Worm (Caenorhabditis elegans) whole organism, L4/young adult: ENCODE data around the gene Y105C5B.5.

Experiments
- W03F9.2 ChIP-seq: fragments of 150-350 bp; optimal IDR thresholded peaks from 2 replicates; lab custom pipeline; 2014; ENCODE audit warnings: missing biosample characterization, missing genetic modification characterization
- dao-5 ChIP-seq: sonication (generic microtip); optimal IDR thresholded peaks from 2 replicates; lab custom pipeline; 2016; ENCODE audit warnings: missing genotype, missing genetic modification characterization, moderate library complexity, missing compliant biosample characterization
- him-1 ChIP-seq: sonication (generic microtip); optimal IDR thresholded peaks from 2 replicates; lab custom pipeline; 2016; ENCODE audit warnings: missing genotype, missing genetic modification reagents, missing genetic modification characterization, missing compliant biosample characterization

Y105C5B.5 gene

DNA sequence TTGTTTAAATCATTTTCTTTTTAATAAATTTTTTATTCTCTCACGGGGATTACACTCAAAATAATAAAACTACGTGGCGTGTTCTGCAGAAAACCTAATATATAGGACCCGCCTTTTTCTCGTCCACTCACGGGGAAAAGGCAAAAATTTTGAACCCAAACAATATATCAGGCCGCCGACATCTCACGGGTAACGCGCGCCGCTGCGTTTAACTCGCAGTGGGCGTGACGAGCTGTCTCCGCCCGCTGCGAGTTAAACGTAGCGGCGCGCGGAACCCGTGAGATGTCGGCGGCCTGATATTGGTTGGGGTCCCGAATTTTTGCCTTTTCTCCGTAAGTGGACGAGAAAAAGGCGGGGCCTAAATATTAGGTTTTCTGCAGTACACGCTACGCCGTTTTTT lies 39.5 kb downstream of the Y105C5B.5 start:
- TF ChIP-seq him-1 (no peak), dao-5 (tag; lab: Kevin White, UChicago) (no peak), W03F9.2 (tag; lab: Kevin White, UChicago) (no peak)

- TF ChIP-seq dao-5 (tag; lab: Kevin White, UChicago) (no peak), him-1 (no peak), W03F9.2 (tag; lab: Kevin White, UChicago) (no peak)
Measured at ce11 chrIV:15853820-15854426, 47.1 kb downstream of the Y105C5B.5 start.

DNA sequence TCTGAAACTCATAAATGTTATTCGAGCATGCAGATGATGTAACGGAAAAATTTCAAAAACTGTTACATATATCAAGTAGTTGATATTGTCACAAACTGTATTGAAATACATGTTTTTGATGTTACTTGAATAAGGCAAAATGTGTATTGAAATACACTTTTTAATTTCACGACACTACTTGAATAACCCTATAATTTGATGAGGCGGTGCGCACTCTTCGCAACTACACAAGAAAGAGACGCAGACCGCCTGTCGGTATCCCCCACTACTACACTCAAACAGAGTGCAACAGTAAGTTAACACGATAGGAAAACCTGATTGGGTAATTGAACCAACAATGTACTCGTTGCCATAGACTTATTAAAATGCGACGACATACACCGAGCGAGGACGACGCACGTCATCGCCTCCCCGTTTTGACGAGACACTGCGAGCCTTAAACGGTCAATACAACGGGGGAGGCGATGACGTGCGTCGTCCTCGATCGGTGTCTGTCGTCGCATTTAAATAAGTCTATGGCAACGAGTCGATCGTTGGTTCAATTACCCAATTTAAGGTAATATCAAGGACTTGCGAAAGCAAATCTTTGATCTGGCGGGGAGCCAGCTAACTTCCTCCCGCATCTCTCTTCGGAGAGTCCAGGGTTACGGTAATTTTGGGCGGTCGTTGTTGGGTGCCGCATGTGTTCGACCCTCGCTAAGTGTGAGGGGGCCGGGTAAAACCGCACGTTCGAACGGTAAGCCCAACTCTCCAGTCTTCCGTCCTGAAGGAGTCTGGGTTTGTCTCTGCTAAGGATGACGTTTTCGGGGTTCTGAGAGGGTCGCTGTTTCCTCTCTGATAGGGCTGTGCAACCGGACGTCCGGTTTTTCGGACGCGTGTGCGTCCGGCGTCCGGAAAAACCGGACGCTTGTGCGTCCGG lies 47.9 kb downstream of the Y105C5B.5 start:
- TF ChIP-seq dao-5 (tag; lab: Kevin White, UChicago) (no peak), him-1 (no peak), W03F9.2 (tag; lab: Kevin White, UChicago) (no peak)

DNA sequence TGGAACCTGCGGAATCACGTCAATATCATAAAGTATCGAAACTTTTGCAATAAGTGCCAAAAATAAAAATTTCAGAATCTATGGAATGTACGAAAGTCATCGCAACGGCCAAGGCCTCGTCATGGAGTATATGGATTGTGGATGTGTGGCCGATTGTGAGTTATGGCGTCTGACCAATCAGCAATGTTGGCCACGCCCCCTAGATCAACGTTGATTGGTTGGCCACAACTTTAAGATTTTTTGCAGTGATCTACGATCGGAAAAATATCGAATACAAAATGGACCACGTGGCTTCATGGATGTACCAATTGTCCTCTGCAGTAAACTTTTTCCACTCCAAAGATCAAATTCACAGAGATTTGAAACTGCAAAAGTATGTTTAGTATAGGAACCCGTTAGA lies 50.4 kb downstream of the Y105C5B.5 start:
- no peak for TF ChIP-seq W03F9.2 (tag; lab: Kevin White, UChicago)
- TF ChIP-seq dao-5 (tag; lab: Kevin White, UChicago) = no peak
- no peak for TF ChIP-seq him-1
